Fruit fly (Drosophila melanogaster) whole organism, embryonic: Measurements from ENCODE around the gene Drsl1.

Experiments used
- CG10543 ChIP-seq: fragments of 200-800 bp; sonication (Bioruptor generic); optimal IDR thresholded peaks from 3 replicates; lab custom pipeline; 2017; ENCODE audit warnings: missing biosample characterization, mild to moderate bottlenecking, missing genetic modification characterization, moderate library complexity
- CG11085 ChIP-seq: fragments of 200-800 bp; sonication (Bioruptor generic); IDR thresholded peaks from 2 replicates; pipeline ENCODE4 v1.3.6; 2022; ENCODE audit warnings: missing biosample characterization, missing genetic modification characterization
- CG11560 ChIP-seq: fragments of 200-800 bp; sonication (Bioruptor generic); IDR thresholded peaks from 3 replicates; pipeline ENCODE4 v1.3.6; 2022; ENCODE audit warnings: missing biosample characterization, missing genetic modification characterization
- CG12659 ChIP-seq: fragments of 200-800 bp; sonication (Bioruptor generic); optimal IDR thresholded peaks from 3 replicates; lab custom pipeline; 2017; ENCODE audit warnings: mild to moderate bottlenecking, missing biosample characterization, missing genetic modification reagents, missing genetic modification characterization
- CG13296 ChIP-seq: fragments of 200-800 bp; sonication (Bioruptor generic); optimal IDR thresholded peaks from 3 replicates; lab custom pipeline; 2018; ENCODE audit warnings: missing biosample characterization, mild to moderate bottlenecking, missing genetic modification characterization
- CG14014 ChIP-seq: fragments of 200-800 bp; sonication (Bioruptor generic); IDR thresholded peaks from 2 replicates; pipeline ENCODE4 v1.3.6; 2022; ENCODE audit warnings: missing biosample characterization, missing genetic modification characterization
- CG17186 ChIP-seq: fragments of 200-800 bp; sonication (Bioruptor generic); optimal IDR thresholded peaks from 3 replicates; lab custom pipeline; 2017; ENCODE audit warnings: missing biosample characterization, missing genetic modification reagents, missing genetic modification characterization
- CG2678 ChIP-seq: fragments of 200-800 bp; sonication (Bioruptor generic); optimal IDR thresholded peaks from 3 replicates; lab custom pipeline; 2019; ENCODE audit warnings: missing biosample characterization, mild to moderate bottlenecking, missing genetic modification characterization, moderate library complexity
- CG2712 ChIP-seq: fragments of 200-800 bp; optimal IDR thresholded peaks from 3 replicates; lab custom pipeline; 2019; ENCODE audit warnings: missing biosample characterization, mild to moderate bottlenecking, missing genetic modification characterization, moderate library complexity
- CG2889 ChIP-seq: fragments of 200-800 bp; sonication (Bioruptor generic); IDR thresholded peaks from 3 replicates; pipeline ENCODE4 v1.3.6; 2022; ENCODE audit warnings: missing biosample characterization, missing genetic modification characterization
- CG32767 ChIP-seq: fragments of 200-800 bp; sonication (Bioruptor generic); IDR thresholded peaks from 2 replicates; pipeline ENCODE4 v1.3.6; 2022; ENCODE audit warnings: missing biosample characterization, missing genetic modification characterization
- CG3281 ChIP-seq: fragments of 200-800 bp; sonication (Bioruptor generic); optimal IDR thresholded peaks from 3 replicates; lab custom pipeline; 2017; ENCODE audit warnings: missing biosample characterization, mild to moderate bottlenecking, missing genetic modification characterization
- CG42726 ChIP-seq: fragments of 200-800 bp; sonication (Bioruptor generic); IDR thresholded peaks from 2 replicates; pipeline ENCODE4 v1.3.6; 2022; ENCODE audit warnings: missing biosample characterization, missing genetic modification characterization; ENCODE audit not compliant: partially characterized antibody
- CG4854 ChIP-seq: fragments of 200-800 bp; sonication (Bioruptor generic); optimal IDR thresholded peaks from 2 replicates; lab custom pipeline; 2016; ENCODE audit warnings: missing biosample characterization, missing genetic modification characterization, inconsistent platforms
- CG5245 ChIP-seq: fragments of 200-800 bp; sonication (Bioruptor generic); optimal IDR thresholded peaks from 3 replicates; lab custom pipeline; 2016; ENCODE audit warnings: missing biosample characterization, missing genetic modification characterization
- CG7786 ChIP-seq: fragments of 200-800 bp; sonication (Bioruptor generic); optimal IDR thresholded peaks from 2 replicates; lab custom pipeline; 2016; ENCODE audit warnings: missing biosample characterization, missing genetic modification characterization
- CG9797 ChIP-seq: fragments of 200-800 bp; sonication (Bioruptor generic); optimal IDR thresholded peaks from 3 replicates; lab custom pipeline; 2018; ENCODE audit warnings: missing biosample characterization, mild to moderate bottlenecking, missing genetic modification characterization
- Camta ChIP-seq: fragments of 200-800 bp; sonication (Bioruptor generic); optimal IDR thresholded peaks from 2 replicates; lab custom pipeline; 2016; ENCODE audit warnings: missing biosample characterization, missing genetic modification characterization
- CkIIα-i1 ChIP-seq: fragments of 200-800 bp; sonication (Bioruptor generic); IDR thresholded peaks from 2 replicates; pipeline ENCODE4 v1.3.6; 2022; ENCODE audit warnings: missing biosample characterization, missing genetic modification characterization
- D19A ChIP-seq: fragments of 200-800 bp; optimal IDR thresholded peaks from 3 replicates; lab custom pipeline; 2019; ENCODE audit warnings: missing biosample characterization, mild to moderate bottlenecking, missing genetic modification characterization, moderate library complexity
- Dek ChIP-seq: fragments of 200-800 bp; sonication (Bioruptor generic); optimal IDR thresholded peaks from 3 replicates; lab custom pipeline; 2019; ENCODE audit warnings: missing biosample characterization, mild to moderate bottlenecking, missing genetic modification characterization, moderate library complexity
- Hand ChIP-seq: fragments of 200-800 bp; sonication (Bioruptor generic); optimal IDR thresholded peaks from 2 replicates; lab custom pipeline; 2017; ENCODE audit warnings: mild to moderate bottlenecking, missing biosample characterization, missing genetic modification reagents, missing genetic modification characterization
- MBD-R2 ChIP-seq: fragments of 200-800 bp; sonication (Bioruptor generic); IDR thresholded peaks from 2 replicates; pipeline ENCODE4 v1.3.6; 2022; ENCODE audit warnings: missing biosample characterization, missing genetic modification characterization
- Med ChIP-seq: fragments of 200-800 bp; sonication (Bioruptor generic); peaks from one replicate; lab custom pipeline; 2016; ENCODE audit warnings: missing biosample characterization, missing genetic modification characterization, mild to moderate bottlenecking, inconsistent platforms, moderate library complexity
- Meics ChIP-seq: fragments of 200-800 bp; sonication (Bioruptor generic); optimal IDR thresholded peaks from 2 replicates; lab custom pipeline; 2017; ENCODE audit warnings: missing biosample characterization, mild to moderate bottlenecking, missing genetic modification characterization
- Opbp ChIP-seq: fragments of 200-800 bp; sonication (Bioruptor generic); IDR thresholded peaks from 3 replicates; pipeline ENCODE4 v1.3.6; 2022; ENCODE audit warnings: missing biosample characterization, missing genetic modification characterization; ENCODE audit not compliant: partially characterized antibody
- Poxn ChIP-seq: fragments of 200-800 bp; sonication (Bioruptor generic); IDR thresholded peaks from 2 replicates; pipeline ENCODE4 v1.3.6; 2022; ENCODE audit warnings: missing biosample characterization, missing genetic modification characterization
- Scr ChIP-seq: fragments of 200-800 bp; sonication (Bioruptor generic); IDR thresholded peaks from 2 replicates; pipeline ENCODE4 v1.3.6; 2022; ENCODE audit warnings: missing biosample characterization, missing genetic modification characterization; ENCODE audit not compliant: partially characterized antibody
- Side ChIP-seq: fragments of 200-800 bp; sonication (Bioruptor generic); optimal IDR thresholded peaks from 2 replicates; lab custom pipeline; 2016; ENCODE audit warnings: missing biosample characterization, missing genetic modification characterization
- Six4 ChIP-seq: fragments of 200-800 bp; sonication (Bioruptor generic); optimal IDR thresholded peaks from 2 replicates; lab custom pipeline; 2016; ENCODE audit warnings: missing biosample characterization, missing genetic modification characterization
- Sry-δ ChIP-seq: fragments of 200-800 bp; sonication (Bioruptor generic); optimal IDR thresholded peaks from 2 replicates; lab custom pipeline; 2016; ENCODE audit warnings: missing biosample characterization, missing genetic modification characterization
- bigmax ChIP-seq: fragments of 200-800 bp; sonication (Bioruptor generic); optimal IDR thresholded peaks from 2 replicates; lab custom pipeline; 2018; ENCODE audit warnings: missing biosample characterization, mild to moderate bottlenecking, missing genetic modification characterization
- eyg ChIP-seq: fragments of 200-800 bp; sonication (Bioruptor generic); optimal IDR thresholded peaks from 3 replicates; lab custom pipeline; 2016; ENCODE audit warnings: missing biosample characterization, missing genetic modification characterization
- gcm ChIP-seq: fragments of 200-800 bp; sonication (Bioruptor generic); optimal IDR thresholded peaks from 2 replicates; lab custom pipeline; 2019; ENCODE audit warnings: missing biosample characterization, mild to moderate bottlenecking, missing genetic modification characterization, moderate library complexity
- gem ChIP-seq: fragments of 200-800 bp; sonication (Bioruptor generic); optimal IDR thresholded peaks from 2 replicates; lab custom pipeline; 2019; ENCODE audit warnings: missing biosample characterization, mild to moderate bottlenecking, missing genetic modification characterization, moderate library complexity
- gfzf ChIP-seq: fragments of 200-800 bp; sonication (Bioruptor generic); optimal IDR thresholded peaks from 2 replicates; lab custom pipeline; 2016; ENCODE audit warnings: missing biosample characterization, mild to moderate bottlenecking, missing genetic modification characterization, moderate library complexity
- grn ChIP-seq: fragments of 200-800 bp; sonication (Bioruptor generic); optimal IDR thresholded peaks from 3 replicates; lab custom pipeline; 2017; ENCODE audit warnings: missing biosample characterization, missing genetic modification characterization
- gt ChIP-seq: fragments of 200-800 bp; sonication (Bioruptor generic); IDR thresholded peaks from 2 replicates; pipeline ENCODE4 v1.3.6; 2022; ENCODE audit warnings: missing biosample characterization, missing genetic modification characterization
- hbn ChIP-seq: fragments of 200-800 bp; sonication (Bioruptor generic); IDR thresholded peaks from 2 replicates; pipeline ENCODE4 v1.3.6; 2022; ENCODE audit warnings: missing biosample characterization, missing genetic modification characterization; ENCODE audit not compliant: partially characterized antibody
- jigr1 ChIP-seq: fragments of 200-800 bp; sonication (Bioruptor generic); IDR thresholded peaks from 3 replicates; pipeline ENCODE4 v1.3.6; 2022; ENCODE audit warnings: missing biosample characterization, missing genetic modification characterization
- lilli ChIP-seq: fragments of 200-800 bp; sonication (Bioruptor generic); optimal IDR thresholded peaks from 3 replicates; lab custom pipeline; 2016; ENCODE audit warnings: missing biosample characterization, missing genetic modification characterization
- pfk ChIP-seq: fragments of 200-800 bp; sonication (Bioruptor generic); optimal IDR thresholded peaks from 2 replicates; lab custom pipeline; 2018; ENCODE audit warnings: missing biosample characterization, mild to moderate bottlenecking, missing genetic modification characterization, moderate library complexity
- repo ChIP-seq: fragments of 200-800 bp; sonication (Bioruptor generic); optimal IDR thresholded peaks from 2 replicates; lab custom pipeline; 2016; ENCODE audit warnings: missing biosample characterization, missing genetic modification characterization
- run ChIP-seq: fragments of 200-800 bp; sonication (Bioruptor generic); optimal IDR thresholded peaks from 3 replicates; lab custom pipeline; 2018; ENCODE audit warnings: missing biosample characterization, mild to moderate bottlenecking, missing genetic modification characterization
- sim ChIP-seq: fragments of 200-800 bp; sonication (Bioruptor generic); IDR thresholded peaks from 2 replicates; pipeline ENCODE4 v1.3.6; 2022; ENCODE audit warnings: missing biosample characterization, missing genetic modification characterization
- slou ChIP-seq: fragments of 200-800 bp; sonication (Bioruptor generic); optimal IDR thresholded peaks from 3 replicates; lab custom pipeline; 2016; ENCODE audit warnings: missing biosample characterization, missing genetic modification characterization
- toy ChIP-seq: fragments of 200-800 bp; sonication (Bioruptor generic); IDR thresholded peaks from 2 replicates; pipeline ENCODE4 v1.3.6; 2022; ENCODE audit warnings: missing biosample characterization, missing genetic modification characterization
- twi ChIP-seq: fragments of 200-800 bp; optimal IDR thresholded peaks from 2 replicates; lab custom pipeline; 2019; ENCODE audit warnings: missing biosample characterization, mild to moderate bottlenecking, missing genetic modification characterization, moderate library complexity
- yki ChIP-seq: fragments of >200 bp; optimal IDR thresholded peaks from 3 replicates; lab custom pipeline; 2018
- zfh2 ChIP-seq: fragments of 200-800 bp; sonication (Bioruptor generic); optimal IDR thresholded peaks from 2 replicates; lab custom pipeline; 2016; ENCODE audit warnings: missing biosample characterization, missing genetic modification characterization

Drsl1 gene

dm6 chr3L:3325925-3326903, 9.4 kb downstream of the Drsl1 start, which contains the start of gene Gtpx (continued):
- TF ChIP-seq CkIIα-i1 (GFP tag; lab: Robert Waterston, UW) (no peak), zfh2 (GFP tag; lab: Kevin White, UChicago) (peak; percentile 60), CG14014 (GFP tag; lab: Robert Waterston, UW) (no peak), Meics (no peak), CG2712 (tag; lab: Kevin White, UChicago) (peak; percentile 37), Sry-δ (GFP tag; lab: Kevin White, UChicago) (peak; percentile 26), Opbp (no peak), grn (GFP tag; lab: Kevin White, UChicago) (no peak), Six4 (GFP tag; lab: Kevin White, UChicago) (no peak), CG12659 (GFP tag; lab: Kevin White, UChicago) (peak; percentile 84), CG32767 (no peak), gcm (no peak), gt (GFP tag; lab: Robert Waterston, UW) (no peak), twi (tag; lab: Kevin White, UChicago) (peak; percentile 23), CG2889 (GFP tag; lab: Robert Waterston, UW) (no peak), CG17186 (GFP tag; lab: Kevin White, UChicago) (no peak), Hand (GFP tag; lab: Kevin White, UChicago) (no peak), run (no peak), slou (GFP tag; lab: Kevin White, UChicago) (no peak), CG5245 (no peak), toy (GFP tag; lab: Robert Waterston, UW) (no peak), bigmax (GFP tag; lab: Kevin White, UChicago) (no peak), MBD-R2 (no peak), CG9797 (GFP tag; lab: Kevin White, UChicago) (peak; percentile 87), CG3281 (GFP tag; lab: Kevin White, UChicago) (no peak), CG11560 (tag; lab: Robert Waterston, UW) (no peak), lilli (GFP tag; lab: Kevin White, UChicago) (peak; percentile 66), Camta (no peak), CG11085 (GFP tag; lab: Robert Waterston, UW) (no peak), eyg (GFP tag; lab: Kevin White, UChicago) (no peak), CG10543 (peak; percentile 46), D19A (tag; lab: Kevin White, UChicago) (no peak), gem (tag; lab: Kevin White, UChicago) (no peak), CG4854 (no peak), Poxn (no peak), Scr (GFP tag; lab: Robert Waterston, UW) (no peak), gfzf (GFP tag; lab: Kevin White, UChicago) (peak; percentile 87), CG2678 (tag; lab: Kevin White, UChicago) (no peak), repo (GFP tag; lab: Kevin White, UChicago) (no peak), Med (GFP tag; lab: Kevin White, UChicago) (peak; percentile 85), hbn (GFP tag; lab: Robert Waterston, UW) (no peak), CG42726 (no peak), yki (lab: Kevin White, UChicago) (no peak), CG13296 (GFP tag; lab: Kevin White, UChicago) (no peak), sim (GFP tag; lab: Robert Waterston, UW) (no peak), CG7786 (GFP tag; lab: Kevin White, UChicago) (peak; percentile 21), Dek (tag; lab: Kevin White, UChicago) (peak; percentile 37), jigr1 (GFP tag; lab: Robert Waterston, UW) (no peak), Side (GFP tag; lab: Kevin White, UChicago) (peak; percentile 48), pfk (GFP tag; lab: Kevin White, UChicago) (no peak)
